Worm (Caenorhabditis elegans): Measurements from ENCODE around the gene fat-3.

ce11 chrIV:9755713-9756112 is 47.1 kb upstream of the fat-3 start:
- no peak for TF ChIP-seq unc-130 (tag; optimal IDR thresholded peaks at IDR 0.05)
- TF ChIP-seq swsn-7 (tag; optimal IDR thresholded peaks at IDR 0.05), result no peak
- no peak for TF ChIP-seq ztf-4 (tag; optimal IDR thresholded peaks at IDR 0.05)
- no peak for TF ChIP-seq C16A3.4 (tag; optimal IDR thresholded peaks at IDR 0.05)
- no peak for TF ChIP-seq nhr-28 (tag; optimal IDR thresholded peaks at IDR 0.05)
- TF ChIP-seq fkh-8 (tag; optimal IDR thresholded peaks at IDR 0.05), result no peak
- TF ChIP-seq egl-27 (tag; optimal IDR thresholded peaks at IDR 0.05), result no peak
- no peak for TF ChIP-seq snpc-4 (tag; optimal IDR thresholded peaks at IDR 0.05)
- TF ChIP-seq isw-1 (GFP tag; IDR thresholded peaks at IDR 0.05), result no peak
- TF ChIP-seq nhr-237 (tag; optimal IDR thresholded peaks at IDR 0.05), result no peak
- TF ChIP-seq lin-13 (GFP tag; optimal IDR thresholded peaks at IDR 0.05), result no peak
- no peak for TF ChIP-seq pag-3 (tag; optimal IDR thresholded peaks at IDR 0.05; ENCODE audit: borderline replicate concordance, insufficient read depth)
- no peak for TF ChIP-seq efl-1 (optimal IDR thresholded peaks at IDR 0.05)
- no peak for TF ChIP-seq efl-1 (GFP tag; optimal IDR thresholded peaks at IDR 0.05 in 1 of 2)
- TF ChIP-seq pqm-1 (tag; optimal IDR thresholded peaks at IDR 0.05), result no peak
